Fruit fly (Drosophila melanogaster) whole organism, adult: ENCODE results near the gene CG46505.
"Not testable (repeated sequence)": the region's sequence is repeated elsewhere in the genome, so short reads cannot be mapped to it uniquely, and the experiment has no call there.

Experiments
- CG11617 ChIP-seq: fragments of 200-800 bp; sonication (Bioruptor generic); optimal IDR thresholded peaks from 2 replicates; lab custom pipeline; 2017; ENCODE audit warnings: mild to moderate bottlenecking, missing biosample characterization, missing genetic modification reagents, missing genetic modification characterization
- CG14711 ChIP-seq: fragments of 200-800 bp; sonication (Bioruptor generic); optimal IDR thresholded peaks from 2 replicates; lab custom pipeline; 2018; ENCODE audit warnings: missing biosample characterization, mild to moderate bottlenecking, missing genetic modification characterization, moderate library complexity
- CG7045 ChIP-seq: fragments of 200-800 bp; sonication (Bioruptor generic); optimal IDR thresholded peaks from 2 replicates; lab custom pipeline; 2017; ENCODE audit warnings: missing biosample characterization, mild to moderate bottlenecking, missing genetic modification characterization
- CG7101 ChIP-seq: fragments of 200-800 bp; sonication (Bioruptor generic); optimal IDR thresholded peaks from 2 replicates; lab custom pipeline; 2018; ENCODE audit warnings: missing biosample characterization, mild to moderate bottlenecking, missing genetic modification characterization, moderate library complexity
- bab1 ChIP-seq: fragments of 200-800 bp; sonication (Bioruptor generic); optimal IDR thresholded peaks from 3 replicates; lab custom pipeline; 2019; ENCODE audit warnings: missing biosample characterization, mild to moderate bottlenecking, missing genetic modification characterization, moderate library complexity
- cic ChIP-seq: fragments of 200-800 bp; sonication (Bioruptor generic); optimal IDR thresholded peaks from 2 replicates; lab custom pipeline; 2017; ENCODE audit warnings: missing biosample characterization, mild to moderate bottlenecking, missing genetic modification characterization, moderate library complexity
- cnc ChIP-seq, 2 experiments: fragments of >200 bp; optimal IDR thresholded peaks; 2 replicates each; lab custom pipeline; 2017
- ovo ChIP-seq: fragments of 200-800 bp; sonication (Bioruptor generic); optimal IDR thresholded peaks from 2 replicates; lab custom pipeline; 2016; ENCODE audit warnings: missing biosample characterization, missing genetic modification characterization

DNA sequence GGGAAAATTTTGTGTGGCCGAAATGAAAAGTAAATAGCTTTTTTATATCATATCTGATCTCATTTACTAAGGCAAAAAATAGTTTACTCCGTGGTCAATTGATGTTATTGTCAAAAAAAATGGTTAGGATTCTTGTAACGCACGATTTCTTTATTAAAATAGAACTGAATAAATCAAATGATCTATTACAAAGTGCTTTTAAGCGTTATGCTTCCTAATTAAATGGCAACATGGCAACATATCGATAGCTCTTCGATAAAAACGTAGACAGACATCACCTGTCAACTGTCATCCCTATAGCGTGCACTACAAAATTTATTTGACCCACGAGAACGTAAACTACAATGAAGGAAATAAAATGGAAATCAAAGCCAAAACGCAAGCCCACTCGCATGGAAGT is 19.7 kb downstream of the CG46505 start, which contains the start of gene CG46509:
- not testable (repeated sequence) for TF ChIP-seq cnc (optimal IDR thresholded peaks at IDR 0.05; lab: Kevin White, UChicago); bab1; cic (GFP tag; lab: Kevin White, UChicago); CG7045 (GFP tag; lab: Kevin White, UChicago); CG14711; CG7101; ovo (GFP tag; lab: Kevin White, UChicago); CG11617 (GFP tag; lab: Kevin White, UChicago)
